Fruit fly (Drosophila melanogaster): ENCODE measurements around the gene CG33635.

Gene CG33635

DNA sequence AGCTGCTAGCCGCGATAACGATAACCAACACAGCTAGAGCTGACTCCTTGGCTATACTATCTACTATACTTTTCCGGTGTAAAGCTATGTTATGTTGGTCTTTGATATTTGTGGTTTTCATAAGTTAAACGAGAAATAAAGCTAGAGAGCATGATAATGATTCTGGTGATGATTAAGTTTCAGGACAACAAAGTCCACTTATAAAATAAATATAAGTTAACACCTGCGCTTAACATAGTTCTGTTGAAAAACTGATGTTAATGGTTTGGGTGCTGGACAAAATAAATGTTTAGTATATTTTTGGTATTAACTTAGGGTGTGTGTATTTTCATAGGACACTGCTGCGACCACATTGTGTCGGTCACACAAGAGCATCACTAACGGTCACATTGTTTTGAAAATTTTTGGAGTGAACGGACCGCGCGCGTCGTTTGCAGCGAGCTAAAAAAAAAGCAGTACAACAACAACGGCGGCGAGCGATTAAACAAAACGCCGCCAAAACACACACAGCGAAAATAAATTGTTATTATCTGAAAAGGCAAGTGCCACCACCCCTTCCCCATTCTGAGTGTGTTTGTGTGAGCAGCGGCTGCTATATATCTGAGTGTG, at the start of gene CG33635, which contains the start of gene spen:
TSS of gene CG33635 (minus strand) at position 16 of the 609 bp plus-strand sequence.
TSS of gene spen (plus strand) at position 384 of the 609 bp plus-strand sequence.
- TF ChIP-seq CG9948 (tag; optimal IDR thresholded peaks at IDR 0.05), result no peak
- TF ChIP-seq Ets98B (GFP tag; IDR thresholded peaks at IDR 0.05), result no peak
- no peak for TF ChIP-seq CG15710 (tag; optimal IDR thresholded peaks at IDR 0.05)
- peak; percentile 7 for TF ChIP-seq CG8159 (tag; optimal IDR thresholded peaks at IDR 0.05)
- no peak for TF ChIP-seq CG17806 (tag; optimal IDR thresholded peaks at IDR 0.05)
- no peak for TF ChIP-seq Pif1A (GFP tag; optimal IDR thresholded peaks at IDR 0.05)
- TF ChIP-seq CG4496 (GFP tag; IDR thresholded peaks at IDR 0.05), result no peak
- TF ChIP-seq EcR (GFP tag; optimal IDR thresholded peaks at IDR 0.05), result peak; percentile 66
- TF ChIP-seq CG10348 (GFP tag; IDR thresholded peaks at IDR 0.05), result no peak
- peak; percentile 14 for TF ChIP-seq CG34367 (tag; optimal IDR thresholded peaks at IDR 0.05)
- TF ChIP-seq CG32121 (GFP tag; IDR thresholded peaks at IDR 0.05), result no peak
- no peak for TF ChIP-seq CG13204 (GFP tag; optimal IDR thresholded peaks at IDR 0.05)
- TF ChIP-seq CG14655 (GFP tag; optimal IDR thresholded peaks at IDR 0.05), result no peak
- TF ChIP-seq gl (tag; optimal IDR thresholded peaks at IDR 0.05), result peak; percentile 18
- no peak for TF ChIP-seq D1 (tag; optimal IDR thresholded peaks at IDR 0.05)
- TF ChIP-seq Pif1B (GFP tag; optimal IDR thresholded peaks at IDR 0.05), result peak; percentile 54
- no peak for TF ChIP-seq rn (GFP tag; IDR thresholded peaks at IDR 0.05)
- no peak for TF ChIP-seq CG8301 (tag; optimal IDR thresholded peaks at IDR 0.05)
- no peak for TF ChIP-seq CG12605 (GFP tag; IDR thresholded peaks at IDR 0.05)
- TF ChIP-seq fd96Ca (GFP tag; IDR thresholded peaks at IDR 0.05), result no peak
- peak; percentile 17 for TF ChIP-seq Snoo (tag; optimal IDR thresholded peaks at IDR 0.05)

DNA sequence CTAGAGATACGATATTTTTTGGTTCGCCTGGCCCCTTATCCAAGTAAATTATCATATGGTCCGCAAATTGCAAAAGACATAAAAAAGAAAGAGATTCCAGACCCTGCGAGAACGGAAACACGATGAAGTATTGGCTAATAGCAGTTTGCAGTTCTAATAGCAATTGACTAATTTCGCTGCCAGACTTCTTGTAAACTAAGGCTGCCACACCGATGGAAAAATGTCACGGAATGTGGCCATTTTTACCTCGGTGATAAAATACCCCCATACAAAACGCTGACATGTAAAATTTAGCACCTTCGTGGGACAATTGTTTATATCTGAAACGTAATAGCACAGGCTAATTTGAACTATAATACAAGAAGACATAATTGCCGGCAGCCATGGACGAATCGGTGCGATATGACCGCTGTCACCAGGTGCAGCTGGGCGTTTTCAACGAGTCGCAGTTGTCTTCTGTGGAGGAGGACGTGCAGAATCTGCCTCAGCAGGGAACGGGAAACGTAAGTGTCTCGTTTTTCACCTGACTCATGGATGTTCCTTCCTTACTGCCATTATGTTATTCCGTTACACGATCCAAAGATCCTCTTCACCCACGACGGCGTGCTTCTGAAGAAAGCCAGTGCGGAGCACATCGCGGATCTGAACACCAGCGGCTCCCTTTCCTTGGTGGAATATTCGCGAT, 48.8 kb upstream of the CG33635 start, which contains the start of the genes Tbc1d15-17 and CG11617:
TSS of gene Tbc1d15-17 (plus strand) at position 51 of the 685 bp plus-strand sequence.
TSS of gene CG11617 (minus strand) at position 169 of the 685 bp plus-strand sequence.
- 0 out of 3 replicates have a peak, but pooled peaks have one; percentile 25 for TF ChIP-seq CG4496 (GFP tag; IDR thresholded peaks at IDR 0.05)
- TF ChIP-seq CG13204 (GFP tag; optimal IDR thresholded peaks at IDR 0.05), result no peak

DNA sequence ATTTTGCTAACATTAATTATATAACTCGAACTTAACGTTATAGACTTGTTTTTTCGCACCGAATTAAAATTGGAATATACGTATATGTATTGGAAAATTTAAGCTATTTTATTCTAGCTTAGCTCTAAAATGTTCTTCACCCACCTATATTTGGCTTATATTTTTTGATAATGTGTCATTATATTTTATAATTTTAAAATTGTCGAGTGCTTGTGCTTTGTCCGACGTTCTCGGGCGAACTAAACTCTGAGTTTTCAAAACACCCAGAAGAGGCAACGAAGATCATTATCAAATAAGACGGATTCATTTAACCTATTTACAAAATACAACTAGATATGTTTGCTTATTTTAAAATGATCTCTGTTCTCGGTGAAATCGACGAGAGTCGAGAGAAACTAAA, 48.1 kb upstream of the CG33635 start:
- TF ChIP-seq Pif1A (GFP tag; optimal IDR thresholded peaks at IDR 0.05) (no peak), CG14655 (GFP tag; optimal IDR thresholded peaks at IDR 0.05) (no peak), CG15710 (tag; optimal IDR thresholded peaks at IDR 0.05) (no peak), CG9948 (tag; optimal IDR thresholded peaks at IDR 0.05) (no peak), D1 (tag; optimal IDR thresholded peaks at IDR 0.05) (no peak), rn (GFP tag; IDR thresholded peaks at IDR 0.05) (no peak), CG4496 (GFP tag; IDR thresholded peaks at IDR 0.05) (no peak)

DNA sequence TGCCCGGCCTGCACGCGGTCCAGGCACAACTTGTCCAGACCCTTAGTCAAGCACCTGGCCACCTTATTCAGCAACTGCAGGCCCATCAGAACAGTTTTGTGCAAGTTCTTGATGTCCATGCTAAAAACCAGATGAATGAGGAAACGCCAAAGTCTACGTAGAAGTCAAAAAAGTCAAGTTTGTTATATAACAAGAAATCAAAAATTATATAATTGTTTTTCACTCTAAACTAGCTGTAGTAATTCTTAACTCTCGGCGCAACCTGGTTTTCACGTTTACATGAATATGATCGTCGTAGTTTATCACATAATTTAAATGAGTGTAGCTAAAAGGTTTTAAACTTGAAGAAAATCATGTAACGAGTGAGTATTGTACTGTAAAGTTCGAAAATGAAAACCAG, 46.1 kb upstream of the CG33635 start:
- TF ChIP-seq Pif1B (GFP tag; optimal IDR thresholded peaks at IDR 0.05) (no peak), CG8159 (tag; optimal IDR thresholded peaks at IDR 0.05) (no peak)

DNA sequence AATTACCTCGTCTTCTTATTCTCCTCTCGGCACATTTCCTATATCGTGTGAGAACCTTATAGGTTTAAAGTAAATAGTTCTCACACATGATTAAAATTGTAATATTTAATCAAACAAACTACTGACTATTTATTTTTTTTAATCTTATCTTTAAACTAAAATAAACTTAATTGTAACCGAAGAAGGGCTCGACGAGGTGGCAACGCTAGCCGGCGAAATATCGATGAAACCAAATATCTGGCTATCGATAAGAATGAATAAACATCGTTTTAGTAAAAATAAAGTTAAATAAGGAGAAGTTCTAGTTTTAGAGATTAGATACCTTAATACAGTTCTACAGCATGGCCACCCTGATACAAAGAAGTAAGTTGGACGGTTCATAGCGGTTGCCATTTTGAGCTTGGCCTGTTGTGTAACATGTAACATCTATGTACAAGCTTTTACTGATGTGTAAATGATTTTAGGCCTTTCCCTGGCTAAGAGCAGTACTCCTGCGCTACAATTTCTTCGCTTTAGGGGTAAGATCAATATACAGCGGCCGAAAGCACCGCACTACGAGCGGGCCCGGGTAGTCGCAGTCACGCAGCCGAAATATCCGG, 45.2 kb upstream of the CG33635 start, which contains the start of gene mRpL10:
TSS of gene mRpL10 (plus strand) at position 251 of the 599 bp plus-strand sequence.
- TF ChIP-seq CG34367 (tag; optimal IDR thresholded peaks at IDR 0.05) (no peak), CG9948 (tag; optimal IDR thresholded peaks at IDR 0.05) (no peak), CG15710 (tag; optimal IDR thresholded peaks at IDR 0.05) (peak; percentile 11), CG13204 (GFP tag; optimal IDR thresholded peaks at IDR 0.05) (no peak), Pif1A (GFP tag; optimal IDR thresholded peaks at IDR 0.05) (no peak), CG32121 (GFP tag; IDR thresholded peaks at IDR 0.05) (no peak), gl (tag; optimal IDR thresholded peaks at IDR 0.05) (no peak), CG10348 (GFP tag; IDR thresholded peaks at IDR 0.05) (no peak), Ets98B (GFP tag; IDR thresholded peaks at IDR 0.05) (no peak), Pif1B (GFP tag; optimal IDR thresholded peaks at IDR 0.05) (no peak), CG4496 (GFP tag; IDR thresholded peaks at IDR 0.05) (no peak), CG14655 (GFP tag; optimal IDR thresholded peaks at IDR 0.05) (no peak), fd96Ca (GFP tag; IDR thresholded peaks at IDR 0.05) (no peak), CG17806 (tag; optimal IDR thresholded peaks at IDR 0.05) (peak; percentile 9)

DNA sequence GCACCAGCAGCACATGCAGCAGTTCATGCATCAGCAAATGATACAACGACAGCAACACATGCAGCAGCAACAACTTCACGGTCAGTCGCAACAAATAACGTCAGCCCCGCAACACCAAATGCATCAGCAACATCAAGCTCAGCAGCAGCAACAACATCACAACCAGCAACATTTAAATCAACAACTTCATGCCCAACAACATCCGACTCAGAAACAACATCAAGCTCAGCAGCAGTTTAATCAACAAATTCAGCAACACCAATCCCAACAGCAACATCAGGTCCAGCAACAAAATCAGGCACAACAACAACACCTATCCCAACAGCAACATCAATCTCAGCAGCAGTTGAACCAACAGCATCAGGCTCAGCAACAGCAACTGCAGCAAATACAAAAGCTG, 37.2 kb upstream of the CG33635 start:
- no peak for TF ChIP-seq Ets98B (GFP tag; IDR thresholded peaks at IDR 0.05)
- no peak for TF ChIP-seq gl (tag; optimal IDR thresholded peaks at IDR 0.05)
- TF ChIP-seq CG13204 (GFP tag; optimal IDR thresholded peaks at IDR 0.05), result no peak
- TF ChIP-seq CG14655 (GFP tag; optimal IDR thresholded peaks at IDR 0.05), result no peak
- no peak for TF ChIP-seq CG9948 (tag; optimal IDR thresholded peaks at IDR 0.05)
- TF ChIP-seq CG17806 (tag; optimal IDR thresholded peaks at IDR 0.05), result no peak
- no peak for TF ChIP-seq Pif1A (GFP tag; optimal IDR thresholded peaks at IDR 0.05)
- no peak for TF ChIP-seq CG8159 (tag; optimal IDR thresholded peaks at IDR 0.05)
- no peak for TF ChIP-seq CG32121 (GFP tag; IDR thresholded peaks at IDR 0.05)
- no peak for TF ChIP-seq CG12605 (GFP tag; IDR thresholded peaks at IDR 0.05)
- no peak for TF ChIP-seq CG4496 (GFP tag; IDR thresholded peaks at IDR 0.05)
- TF ChIP-seq fd96Ca (GFP tag; IDR thresholded peaks at IDR 0.05), result no peak
- TF ChIP-seq Pif1B (GFP tag; optimal IDR thresholded peaks at IDR 0.05), result no peak
- TF ChIP-seq CG10348 (GFP tag; IDR thresholded peaks at IDR 0.05), result no peak
- TF ChIP-seq CG34367 (tag; optimal IDR thresholded peaks at IDR 0.05), result no peak
- no peak for TF ChIP-seq CG15710 (tag; optimal IDR thresholded peaks at IDR 0.05)
- TF ChIP-seq Snoo (tag; optimal IDR thresholded peaks at IDR 0.05), result no peak
- no peak for TF ChIP-seq EcR (GFP tag; optimal IDR thresholded peaks at IDR 0.05)
- TF ChIP-seq CG8301 (tag; optimal IDR thresholded peaks at IDR 0.05), result no peak
